Fruit fly (Drosophila melanogaster) whole organism, embryonic: ENCODE results near the gene CG33262.

Source experiments
- C15 ChIP-seq: fragments of 200-800 bp; sonication (Bioruptor generic); IDR thresholded peaks from 3 replicates; pipeline ENCODE4 v1.3.6; 2022; ENCODE audit warnings: missing biosample characterization, missing genetic modification characterization
- CG10147 ChIP-seq: fragments of 200-800 bp; sonication (Bioruptor generic); optimal IDR thresholded peaks from 2 replicates; lab custom pipeline; 2019; ENCODE audit warnings: missing biosample characterization, mild to moderate bottlenecking, missing genetic modification characterization, moderate library complexity
- CG11723 ChIP-seq: fragments of 200-800 bp; sonication (Bioruptor generic); optimal IDR thresholded peaks from 2 replicates; lab custom pipeline; 2017; ENCODE audit warnings: missing biosample characterization, mild to moderate bottlenecking, missing genetic modification characterization
- CG12391 ChIP-seq: fragments of 200-800 bp; sonication (Bioruptor generic); optimal IDR thresholded peaks from 3 replicates; lab custom pipeline; 2018; ENCODE audit warnings: missing biosample characterization, mild to moderate bottlenecking, missing genetic modification characterization, moderate library complexity
- CG12744 ChIP-seq: fragments of 200-800 bp; sonication (Bioruptor generic); optimal IDR thresholded peaks from 2 replicates; lab custom pipeline; 2016; ENCODE audit warnings: missing biosample characterization, missing genetic modification characterization
- CG13296 ChIP-seq: fragments of 200-800 bp; sonication (Bioruptor generic); optimal IDR thresholded peaks from 3 replicates; lab custom pipeline; 2018; ENCODE audit warnings: missing biosample characterization, mild to moderate bottlenecking, missing genetic modification characterization
- CG13424 ChIP-seq: fragments of 200-800 bp; sonication (Bioruptor generic); optimal IDR thresholded peaks from 2 replicates; lab custom pipeline; 2019; ENCODE audit warnings: missing biosample characterization, mild to moderate bottlenecking, missing genetic modification characterization, moderate library complexity
- CG14050 ChIP-seq: fragments of 200-800 bp; sonication (Bioruptor generic); IDR thresholded peaks from 3 replicates; pipeline ENCODE4 v1.3.6; 2022; ENCODE audit warnings: missing biosample characterization, missing genetic modification characterization
- CG15479 ChIP-seq: fragments of 200-800 bp; sonication (Bioruptor generic); optimal IDR thresholded peaks from 3 replicates; lab custom pipeline; 2019; ENCODE audit warnings: missing biosample characterization, mild to moderate bottlenecking, missing genetic modification characterization, moderate library complexity
- CG2116 ChIP-seq: fragments of 200-800 bp; sonication (Bioruptor generic); optimal IDR thresholded peaks from 3 replicates; lab custom pipeline; 2018; ENCODE audit warnings: missing biosample characterization, mild to moderate bottlenecking, missing genetic modification characterization
- CG2120 ChIP-seq: fragments of 200-800 bp; sonication (Bioruptor generic); optimal IDR thresholded peaks from 3 replicates; lab custom pipeline; 2016; ENCODE audit warnings: missing biosample characterization, missing genetic modification characterization
- CG2875 ChIP-seq: fragments of 200-800 bp; sonication (Bioruptor generic); optimal IDR thresholded peaks from 2 replicates; lab custom pipeline; 2017; ENCODE audit warnings: missing biosample characterization, mild to moderate bottlenecking, missing genetic modification characterization, missing genetic modification reagents
- CG33213 ChIP-seq: fragments of 200-800 bp; sonication (Bioruptor generic); optimal IDR thresholded peaks from 3 replicates; lab custom pipeline; 2016; ENCODE audit warnings: missing biosample characterization, missing genetic modification characterization
- CG34224 ChIP-seq: fragments of 200-800 bp; sonication (Bioruptor generic); IDR thresholded peaks from 3 replicates; pipeline ENCODE4 v1.3.6; 2022; ENCODE audit warnings: missing biosample characterization, missing genetic modification characterization; ENCODE audit not compliant: partially characterized antibody
- CG3995 ChIP-seq: fragments of 200-800 bp; sonication (Bioruptor generic); optimal IDR thresholded peaks from 3 replicates; lab custom pipeline; 2016; ENCODE audit warnings: missing biosample characterization, missing genetic modification characterization
- CG4328 ChIP-seq: fragments of 200-800 bp; sonication (Bioruptor generic); optimal IDR thresholded peaks from 3 replicates; lab custom pipeline; 2017; ENCODE audit warnings: missing biosample characterization, missing genetic modification reagents, missing genetic modification characterization
- CG43689 ChIP-seq: fragments of 200-800 bp; sonication (Bioruptor generic); IDR thresholded peaks from 2 replicates; pipeline ENCODE4 v1.3.6; 2022; ENCODE audit warnings: missing biosample characterization, missing genetic modification characterization
- CG4424 ChIP-seq: fragments of 200-800 bp; sonication (Bioruptor generic); optimal IDR thresholded peaks from 3 replicates; lab custom pipeline; 2016; ENCODE audit warnings: missing biosample characterization, missing genetic modification characterization
- CG7786 ChIP-seq: fragments of 200-800 bp; sonication (Bioruptor generic); optimal IDR thresholded peaks from 2 replicates; lab custom pipeline; 2016; ENCODE audit warnings: missing biosample characterization, missing genetic modification characterization
- CG7839 ChIP-seq: fragments of 200-800 bp; sonication (Bioruptor generic); optimal IDR thresholded peaks from 3 replicates; lab custom pipeline; 2018; ENCODE audit warnings: missing biosample characterization, mild to moderate bottlenecking, missing genetic modification characterization, moderate library complexity
- CG7963 ChIP-seq: fragments of 200-800 bp; sonication (Bioruptor generic); IDR thresholded peaks from 3 replicates; pipeline ENCODE4 v1.3.6; 2022; ENCODE audit warnings: missing biosample characterization, missing genetic modification characterization; ENCODE audit not compliant: partially characterized antibody
- CG8290 ChIP-seq, 3 experiments: fragments of 200-800 bp; sonication (Bioruptor generic); optimal IDR thresholded peaks; 2 replicates each; lab custom pipeline; 2016 to 2019; ENCODE audit warnings: missing biosample characterization in 3 of 3, missing genetic modification characterization in 3 of 3, mild to moderate bottlenecking in 2 of 3, moderate library complexity in 1 of 3
- CG8359 ChIP-seq: fragments of 200-800 bp; sonication (Bioruptor generic); optimal IDR thresholded peaks from 2 replicates; lab custom pipeline; 2017; ENCODE audit warnings: missing biosample characterization, mild to moderate bottlenecking, missing genetic modification characterization, borderline replicate concordance
- CoRest ChIP-seq: fragments of 200-800 bp; sonication (Bioruptor generic); optimal IDR thresholded peaks from 3 replicates; lab custom pipeline; 2018; ENCODE audit warnings: missing biosample characterization, mild to moderate bottlenecking, missing genetic modification characterization, moderate library complexity
- Dbx ChIP-seq: fragments of 200-800 bp; sonication (Bioruptor generic); IDR thresholded peaks from 3 replicates; pipeline ENCODE4 v1.3.6; 2022; ENCODE audit warnings: missing biosample characterization, missing genetic modification characterization
- H2.0 ChIP-seq: fragments of 200-800 bp; sonication (Bioruptor generic); IDR thresholded peaks from 2 replicates; pipeline ENCODE4 v1.3.6; 2022; ENCODE audit warnings: missing biosample characterization, missing genetic modification characterization
- Hr39 ChIP-seq: fragments of >200 bp; optimal IDR thresholded peaks from 2 replicates; lab custom pipeline; 2017
- Oaz ChIP-seq: fragments of 200-800 bp; sonication (Bioruptor generic); IDR thresholded peaks from 2 replicates; pipeline ENCODE4 v1.3.6; 2022; ENCODE audit warnings: missing biosample characterization, missing genetic modification characterization
- Sry-β ChIP-seq: fragments of 200-800 bp; sonication (Bioruptor generic); optimal IDR thresholded peaks from 2 replicates; lab custom pipeline; 2018; ENCODE audit warnings: missing biosample characterization, mild to moderate bottlenecking, missing genetic modification characterization, moderate library complexity
- br ChIP-seq: fragments of >200 bp; optimal IDR thresholded peaks from 2 replicates; lab custom pipeline; 2017
- ci ChIP-seq: fragments of 200-800 bp; sonication (Bioruptor generic); IDR thresholded peaks from 3 replicates; pipeline ENCODE4 v1.3.6; 2022; ENCODE audit warnings: missing biosample characterization, missing genetic modification characterization
- croc ChIP-seq: fragments of 200-800 bp; sonication (Bioruptor generic); conservative IDR thresholded peaks from 3 replicates; pipeline ENCODE4 v1.3.6; 2022; ENCODE audit warnings: missing biosample characterization, missing genetic modification characterization
- dm ChIP-seq: fragments of 200-800 bp; sonication (Bioruptor generic); optimal IDR thresholded peaks from 3 replicates; lab custom pipeline; 2016; ENCODE audit warnings: missing biosample characterization, missing genetic modification characterization
- gce ChIP-seq: fragments of 200-800 bp; sonication (Bioruptor generic); IDR thresholded peaks from 3 replicates; pipeline ENCODE4 v1.3.6; 2022; ENCODE audit warnings: missing biosample characterization, missing genetic modification characterization
- gcm ChIP-seq: fragments of 200-800 bp; sonication (Bioruptor generic); optimal IDR thresholded peaks from 2 replicates; lab custom pipeline; 2019; ENCODE audit warnings: missing biosample characterization, mild to moderate bottlenecking, missing genetic modification characterization, moderate library complexity
- gro ChIP-seq: fragments of 200-800 bp; sonication (Bioruptor generic); optimal IDR thresholded peaks from 2 replicates; lab custom pipeline; 2016; ENCODE audit warnings: missing biosample characterization, missing genetic modification characterization
- klu ChIP-seq: fragments of 200-800 bp; sonication (Bioruptor generic); IDR thresholded peaks from 2 replicates; pipeline ENCODE4 v1.3.6; 2022; ENCODE audit warnings: missing biosample characterization, missing genetic modification characterization
- lab ChIP-seq: fragments of 200-800 bp; sonication (Bioruptor generic); optimal IDR thresholded peaks from 3 replicates; lab custom pipeline; 2017; ENCODE audit warnings: missing biosample characterization, missing genetic modification characterization, mild to moderate bottlenecking, moderate library complexity, missing genetic modification reagents
- lmd ChIP-seq: fragments of 200-800 bp; sonication (Bioruptor generic); IDR thresholded peaks from 2 replicates; pipeline ENCODE4 v1.3.6; 2022; ENCODE audit warnings: missing biosample characterization, missing genetic modification characterization
- nmo ChIP-seq: fragments of 200-800 bp; sonication (Bioruptor generic); optimal IDR thresholded peaks from 2 replicates; lab custom pipeline; 2018; ENCODE audit warnings: missing biosample characterization, mild to moderate bottlenecking, missing genetic modification characterization, moderate library complexity
- pb ChIP-seq: fragments of 200-800 bp; sonication (Bioruptor generic); optimal IDR thresholded peaks from 3 replicates; lab custom pipeline; 2016; ENCODE audit warnings: missing biosample characterization, missing genetic modification characterization
- pum ChIP-seq: fragments of 200-800 bp; sonication (Bioruptor generic); optimal IDR thresholded peaks from 2 replicates; lab custom pipeline; 2016; ENCODE audit warnings: missing biosample characterization, missing genetic modification characterization
- sna ChIP-seq: fragments of 200-800 bp; sonication (Bioruptor generic); IDR thresholded peaks from 2 replicates; pipeline ENCODE4 v1.3.6; 2022; ENCODE audit warnings: missing biosample characterization, missing genetic modification characterization; ENCODE audit not compliant: partially characterized antibody
- sob ChIP-seq: fragments of 200-800 bp; sonication (Bioruptor generic); IDR thresholded peaks from 2 replicates; pipeline ENCODE4 v1.3.6; 2022; ENCODE audit warnings: missing biosample characterization, missing genetic modification characterization
- sqz ChIP-seq: fragments of 200-800 bp; sonication (Bioruptor generic); optimal IDR thresholded peaks from 3 replicates; lab custom pipeline; 2018; ENCODE audit warnings: missing biosample characterization, mild to moderate bottlenecking, missing genetic modification characterization
- tap ChIP-seq: fragments of 200-800 bp; optimal IDR thresholded peaks from 3 replicates; lab custom pipeline; 2019; ENCODE audit warnings: missing biosample characterization, mild to moderate bottlenecking, missing genetic modification characterization, moderate library complexity
- tin ChIP-seq: fragments of 200-800 bp; sonication (Bioruptor generic); optimal IDR thresholded peaks from 3 replicates; lab custom pipeline; 2016; ENCODE audit warnings: missing biosample characterization, missing genetic modification characterization
- tio ChIP-seq: fragments of 200-800 bp; sonication (Bioruptor generic); optimal IDR thresholded peaks from 2 replicates; lab custom pipeline; 2017; ENCODE audit warnings: missing biosample characterization, missing genetic modification characterization, inconsistent platforms
- tll ChIP-seq, 2 experiments: fragments of 200-800 bp in 1 of 2; fragments of >200 bp in 1 of 2; sonication (Bioruptor generic) in 1 of 2; optimal IDR thresholded peaks; 2 replicates each; lab custom pipeline; 2017 to 2019; ENCODE audit warnings: missing biosample characterization in 2 of 2, missing genetic modification characterization in 2 of 2, mild to moderate bottlenecking in 1 of 2, moderate library complexity in 1 of 2
- trem ChIP-seq: fragments of 200-800 bp; optimal IDR thresholded peaks from 3 replicates; lab custom pipeline; 2019; ENCODE audit warnings: missing biosample characterization, mild to moderate bottlenecking, missing genetic modification characterization, moderate library complexity
- zfh2 ChIP-seq: fragments of 200-800 bp; sonication (Bioruptor generic); optimal IDR thresholded peaks from 2 replicates; lab custom pipeline; 2016; ENCODE audit warnings: missing biosample characterization, missing genetic modification characterization

The CG33262 gene

DNA sequence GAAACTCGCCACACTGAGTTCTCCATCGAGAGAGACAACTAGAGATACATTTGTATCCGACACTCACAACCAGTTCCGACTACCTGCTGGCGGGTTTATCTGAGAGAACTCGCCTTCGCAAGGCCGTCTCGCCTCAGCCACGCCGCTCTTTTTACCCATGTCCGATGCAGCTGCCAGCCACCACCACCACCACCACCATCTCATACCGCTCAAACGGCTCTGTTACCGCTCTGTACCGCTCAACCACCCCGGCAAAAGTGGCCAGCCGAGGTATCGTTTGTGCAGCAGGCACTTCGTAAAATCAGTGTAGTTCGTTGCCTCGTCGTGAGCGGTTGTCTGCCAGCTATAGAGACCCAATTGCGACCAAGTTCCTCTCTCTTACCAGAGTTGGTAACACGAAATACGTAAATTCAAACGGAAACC lies 22.1 kb upstream of the CG33262 start, which contains the start of gene trn (continued):
- TF ChIP-seq tll (GFP tag; optimal IDR thresholded peaks at IDR 0.05; lab: Kevin White, UChicago) (peak in 1 of 2 experiments; percentile 23), sob (GFP tag; lab: Robert Waterston, UW) (peak; percentile 38; the same call in 1 of the 2 replicates), trem (peak; percentile 24), Hr39 (lab: Kevin White, UChicago) (no peak), croc (GFP tag; lab: Robert Waterston, UW) (no peak), CG34224 (GFP tag; lab: Robert Waterston, UW) (peak; percentile 55; the same call in 2 of the 3 replicates), tap (tag; lab: Kevin White, UChicago) (peak; percentile 23), CG12744 (no peak), H2.0 (GFP tag; lab: Robert Waterston, UW) (no peak), ci (peak; percentile 84), dm (GFP tag; lab: Kevin White, UChicago) (no peak), CG7839 (tag; lab: Kevin White, UChicago) (peak; percentile 34), C15 (GFP tag; lab: Robert Waterston, UW) (no peak), CG2875 (GFP tag; lab: Kevin White, UChicago) (no peak), CG4424 (no peak), klu (GFP tag; lab: Robert Waterston, UW) (no peak), CG11723 (peak; percentile 4), CG8290 (GFP tag; optimal IDR thresholded peaks at IDR 0.05; lab: Kevin White, UChicago) (peak; percentile 23), CG8290 (tag; optimal IDR thresholded peaks at IDR 0.05; lab: Kevin White, UChicago) (peak in 1 of 2 experiments; percentile 66), zfh2 (GFP tag; lab: Kevin White, UChicago) (no peak), lmd (GFP tag; lab: Robert Waterston, UW) (no peak), CG12391 (peak; percentile 16), Dbx (GFP tag; lab: Robert Waterston, UW) (peak; percentile 52; the same call in 1 of the 3 replicates), gce (peak; percentile 46; the same call in 1 of the 3 replicates), CG13424 (tag; lab: Kevin White, UChicago) (no peak), CG2120 (GFP tag; lab: Kevin White, UChicago) (no peak), CG7963 (GFP tag; lab: Robert Waterston, UW) (no peak), pb (GFP tag; lab: Kevin White, UChicago) (peak; percentile 32), CG13296 (GFP tag; lab: Kevin White, UChicago) (peak; percentile 40), gro (GFP tag; lab: Kevin White, UChicago) (peak; percentile 41), tio (no peak), lab (GFP tag; lab: Kevin White, UChicago) (peak; percentile 35), Sry-β (GFP tag; lab: Kevin White, UChicago) (no peak), tin (GFP tag; lab: Kevin White, UChicago) (no peak), Oaz (GFP tag; lab: Robert Waterston, UW) (no peak), CG14050 (GFP tag; lab: Robert Waterston, UW) (0 out of 3 replicates have a peak, but pooled peaks have one; percentile 15), CG4328 (GFP tag; lab: Kevin White, UChicago) (no peak), CG2116 (GFP tag; lab: Kevin White, UChicago) (peak; percentile 3), CG8359 (no peak), sqz (GFP tag; lab: Kevin White, UChicago) (peak; percentile 75), br (lab: Kevin White, UChicago) (no peak), nmo (no peak), CG7786 (GFP tag; lab: Kevin White, UChicago) (no peak), CG10147 (no peak), sna (GFP tag; lab: Robert Waterston, UW) (peak; percentile 54; the same call in 1 of the 2 replicates), CG3995 (GFP tag; lab: Kevin White, UChicago) (no peak), pum (GFP tag; lab: Kevin White, UChicago) (no peak), CG43689 (GFP tag; lab: Robert Waterston, UW) (no peak), gcm (GFP tag; lab: Kevin White, UChicago) (peak; percentile 47), CoRest (no peak), CG15479 (GFP tag; lab: Kevin White, UChicago) (peak; percentile 75), CG33213 (GFP tag; lab: Kevin White, UChicago) (peak; percentile 39)
